Fruit fly (Drosophila melanogaster): ENCODE data around the gene CG8534.

Gene CG8534

DNA sequence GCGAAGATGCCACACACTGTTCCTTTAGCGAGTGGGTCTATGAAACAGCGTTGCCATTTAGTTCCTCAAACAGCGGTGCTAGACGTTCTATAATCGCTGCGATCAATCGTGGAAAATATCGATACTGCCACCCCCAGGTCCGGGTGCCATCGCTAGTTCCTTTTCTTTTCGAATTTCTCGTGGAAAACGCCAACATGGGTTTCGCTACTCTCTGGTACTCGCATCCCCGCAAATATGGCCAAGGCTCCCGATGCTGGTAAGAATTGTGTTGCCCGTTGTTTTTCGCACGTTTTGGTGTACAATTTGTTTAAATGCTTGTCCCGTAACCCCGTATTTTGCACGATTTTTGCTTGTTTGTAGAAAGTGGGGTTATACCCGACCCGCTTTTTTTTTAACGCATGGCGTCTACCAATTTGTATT, 34.6 kb upstream of the CG8534 start, which contains the start of gene RpS29 (continued):
- TF ChIP-seq CG1603 (tag; optimal IDR thresholded peaks at IDR 0.05) (peak; percentile 97), cg (GFP tag; optimal IDR thresholded peaks at IDR 0.05) (no peak), CG1529 (GFP tag; optimal IDR thresholded peaks at IDR 0.05) (peak; percentile 32), Dll (GFP tag; IDR thresholded peaks at IDR 0.05; ENCODE audit: partially characterized antibody) (peak; percentile 91), onecut (GFP tag; IDR thresholded peaks at IDR 0.05) (peak; percentile 65; the same call in 1 of the 2 replicates), bcd (GFP tag; optimal IDR thresholded peaks at IDR 0.05) (peak; percentile 85), pb (GFP tag; optimal IDR thresholded peaks at IDR 0.05) (peak; percentile 78), fru (optimal IDR thresholded peaks at IDR 0.05) (no peak), Lim3 (GFP tag; IDR thresholded peaks at IDR 0.05) (peak; percentile 46; the same call in 1 of the 2 replicates), Sry-β (GFP tag; optimal IDR thresholded peaks at IDR 0.05) (peak; percentile 53), CG10147 (GFP tag; optimal IDR thresholded peaks at IDR 0.05) (peak; percentile 58), lmd (GFP tag; IDR thresholded peaks at IDR 0.05) (peak; percentile 71; the same call in 1 of the 2 replicates), CG31365 (tag; optimal IDR thresholded peaks at IDR 0.05) (peak; percentile 51), Bgb (GFP tag; IDR thresholded peaks at IDR 0.05; ENCODE audit: partially characterized antibody) (peak; percentile 98), Asciz (GFP tag; optimal IDR thresholded peaks at IDR 0.05) (peak; percentile 71), unc-4 (GFP tag; IDR thresholded peaks at IDR 0.05; ENCODE audit: partially characterized antibody) (peak; percentile 97), Gsc (GFP tag; IDR thresholded peaks at IDR 0.05) (no peak), gsb-n (tag; optimal IDR thresholded peaks at IDR 0.05) (peak; percentile 54), ind (GFP tag; optimal IDR thresholded peaks at IDR 0.05) (peak; percentile 83), CG5953 (GFP tag; IDR thresholded peaks at IDR 0.05) (peak; percentile 60), CG13296 (GFP tag; optimal IDR thresholded peaks at IDR 0.05) (peak; percentile 90), Myb (GFP tag; optimal IDR thresholded peaks at IDR 0.05) (peak; percentile 94), Aef1 (GFP tag; IDR thresholded peaks at IDR 0.05) (peak; percentile 77), CG13123 (GFP tag; optimal IDR thresholded peaks at IDR 0.05) (peak; percentile 74), sens (GFP tag) (peak; percentile 95), HLH54F (GFP tag; optimal IDR thresholded peaks at IDR 0.05) (peak; percentile 87), CG11398 (GFP tag; optimal IDR thresholded peaks at IDR 0.05) (peak; percentile 65), CG2199 (GFP tag; IDR thresholded peaks at IDR 0.05) (peak; percentile 55; the same call in 1 of the 3 replicates), Dad (GFP tag; optimal IDR thresholded peaks at IDR 0.05) (peak; percentile 84), schlank (tag; optimal IDR thresholded peaks at IDR 0.05) (peak; percentile 85), sc (optimal IDR thresholded peaks at IDR 0.05) (no peak), sc (GFP tag; optimal IDR thresholded peaks at IDR 0.05) (no peak), CG12219 (GFP tag; optimal IDR thresholded peaks at IDR 0.05) (peak; percentile 56), usp (GFP tag; optimal IDR thresholded peaks at IDR 0.05) (no peak), CG9215 (GFP tag; IDR thresholded peaks at IDR 0.05) (peak; percentile 58; the same call in 1 of the 2 replicates), gce (GFP tag; IDR thresholded peaks at IDR 0.05) (peak; percentile 55; the same call in 1 of the 3 replicates), bsh (GFP tag; optimal IDR thresholded peaks at IDR 0.05) (peak; percentile 46 to 49), disco-r (GFP tag; optimal IDR thresholded peaks at IDR 0.05) (peak; percentile 68), hkb (optimal IDR thresholded peaks at IDR 0.05) (no peak), hkb (GFP tag; IDR thresholded peaks at IDR 0.05) (peak; percentile 52), CG31441 (GFP tag; IDR thresholded peaks at IDR 0.05) (peak; percentile 51; the same call in 1 of the 2 replicates), jigr1 (GFP tag; IDR thresholded peaks at IDR 0.05) (no peak), tup (GFP tag; optimal IDR thresholded peaks at IDR 0.05) (peak; percentile 45), CG1024 (GFP tag; IDR thresholded peaks at IDR 0.05) (peak; percentile 64), CG10959 (GFP tag; IDR thresholded peaks at IDR 0.05) (peak; percentile 41; the same call in 1 of the 2 replicates), slp2 (GFP tag; optimal IDR thresholded peaks at IDR 0.05) (peak; percentile 63), Ravus (GFP tag; IDR thresholded peaks at IDR 0.05) (no peak), sug (tag; optimal IDR thresholded peaks at IDR 0.05) (peak; percentile 89), pan (optimal IDR thresholded peaks at IDR 0.05) (no peak), pan (GFP tag; optimal IDR thresholded peaks at IDR 0.05 in 1 of 2, IDR thresholded peaks at IDR 0.05 in 1 of 2) (peak in 1 of 2 experiments; percentile 76), Chrac-16 (GFP tag; optimal IDR thresholded peaks at IDR 0.05) (peak; percentile 83), inv (GFP tag; IDR thresholded peaks at IDR 0.05; ENCODE audit: partially characterized antibody) (peak; percentile 92)

Data from whole organism, embryonic.